Fruit fly (Drosophila melanogaster): ENCODE results near the gene E5.

Gene E5

dm6 chr3R:13901543-13901945, 26.8 kb upstream of the E5 start, which contains the start of gene ems (continued):
- no peak for TF ChIP-seq Camta (GFP tag; optimal IDR thresholded peaks at IDR 0.05)
- peak; percentile 57 for TF ChIP-seq nom (GFP tag; optimal IDR thresholded peaks at IDR 0.05)
- no peak for TF ChIP-seq B-H2 (GFP tag; optimal IDR thresholded peaks at IDR 0.05)
- no peak for TF ChIP-seq z (GFP tag; IDR thresholded peaks at IDR 0.05)
- no peak for TF ChIP-seq CG12299 (tag; optimal IDR thresholded peaks at IDR 0.05)
- TF ChIP-seq CG34224 (GFP tag; IDR thresholded peaks at IDR 0.05; ENCODE audit: partially characterized antibody) = peak; percentile 41; the same call in 1 of the 3 replicates
- peak; percentile 73 for TF ChIP-seq abd-A (tag; optimal IDR thresholded peaks at IDR 0.05)
- TF ChIP-seq ac (GFP tag; optimal IDR thresholded peaks at IDR 0.05) = peak; percentile 6
- no peak for TF ChIP-seq CG5180 (GFP tag; optimal IDR thresholded peaks at IDR 0.05)
- no peak for TF ChIP-seq Sin3A (optimal IDR thresholded peaks at IDR 0.05)
- no peak for TF ChIP-seq Dbx (GFP tag; IDR thresholded peaks at IDR 0.05)
- no peak for TF ChIP-seq dmrt99B (tag; optimal IDR thresholded peaks at IDR 0.05)
- peak; percentile 93 for TF ChIP-seq CG8478 (optimal IDR thresholded peaks at IDR 0.05)
- TF ChIP-seq cg (GFP tag; optimal IDR thresholded peaks at IDR 0.05) = peak; percentile 51
- TF ChIP-seq CG7271 (tag; optimal IDR thresholded peaks at IDR 0.05) = no peak
- TF ChIP-seq jing (GFP tag; optimal IDR thresholded peaks at IDR 0.05) = peak; percentile 46
- peak; percentile 62 for TF ChIP-seq sna (GFP tag; IDR thresholded peaks at IDR 0.05; ENCODE audit: partially characterized antibody)
- TF ChIP-seq Jarid2 (GFP tag; optimal IDR thresholded peaks at IDR 0.05) = peak; percentile 81
- TF ChIP-seq CoRest (tag; optimal IDR thresholded peaks at IDR 0.05) = peak; percentile 61
- 0 out of 2 replicates have a peak, but pooled peaks have one; percentile 39 for TF ChIP-seq Awh (GFP tag; IDR thresholded peaks at IDR 0.05)
- peak; percentile 36 for TF ChIP-seq CG3163 (GFP tag; optimal IDR thresholded peaks at IDR 0.05)
- TF ChIP-seq Kr (GFP tag; optimal IDR thresholded peaks at IDR 0.05) = peak; percentile 64
- TF ChIP-seq vnd (GFP tag; IDR thresholded peaks at IDR 0.05; ENCODE audit: partially characterized antibody) = 0 out of 3 replicates have a peak, but pooled peaks have one; percentile 9

- TF ChIP-seq otp (GFP tag; IDR thresholded peaks at IDR 0.05) (no peak), Nf-YA (GFP tag; IDR thresholded peaks at IDR 0.05) (no peak), zen (tag; optimal IDR thresholded peaks at IDR 0.05) (peak; percentile 94), CG2875 (GFP tag; optimal IDR thresholded peaks at IDR 0.05) (no peak), CG6854 (GFP tag; optimal IDR thresholded peaks at IDR 0.05) (no peak), CG9817 (tag; optimal IDR thresholded peaks at IDR 0.05) (no peak), CG8359 (GFP tag; optimal IDR thresholded peaks at IDR 0.05; ENCODE audit: borderline replicate concordance) (no peak), CG11456 (GFP tag; IDR thresholded peaks at IDR 0.05) (0 out of 3 replicates have a peak, but pooled peaks have one; percentile 12), D (optimal IDR thresholded peaks at IDR 0.05) (peak; percentile 97), D (GFP tag; optimal IDR thresholded peaks at IDR 0.05) (no peak), Hand (GFP tag; optimal IDR thresholded peaks at IDR 0.05) (no peak), cad (GFP tag; optimal IDR thresholded peaks at IDR 0.05) (peak; percentile 39), prd (optimal IDR thresholded peaks at IDR 0.05) (no peak), prd (GFP tag; IDR thresholded peaks at IDR 0.05) (peak; percentile 31; the same call in 1 of the 3 replicates)
Observed at dm6 chr3R:13899727-13900209, 25.1 kb upstream of the E5 start.

dm6 chr3R:13896854-13897253, 22.1 kb upstream of the E5 start:
- TF ChIP-seq Nf-YC (tag; optimal IDR thresholded peaks at IDR 0.05) = peak; percentile 7
- TF ChIP-seq disco-r (GFP tag; optimal IDR thresholded peaks at IDR 0.05) = no peak
- TF ChIP-seq Ets65A (GFP tag) = peak; percentile 84
- TF ChIP-seq CG10431 (GFP tag; optimal IDR thresholded peaks at IDR 0.05) = peak; percentile 95
- TF ChIP-seq tll (GFP tag; optimal IDR thresholded peaks at IDR 0.05) = no peak
- 0 out of 2 replicates have a peak, but pooled peaks have one; percentile 4 for TF ChIP-seq CG14667 (GFP tag; IDR thresholded peaks at IDR 0.05)

All from whole organism, embryonic.